Worm (Caenorhabditis elegans): ENCODE results near the gene C40A11.3.

C40A11.3 gene

ce11 chrII:2135604-2136003 is 5.3 kb upstream of the C40A11.3 start, which contains the start of gene hpo-7:
TSS of gene hpo-7 (minus strand) at chrII:2135704.
- no peak for TF ChIP-seq nhr-237 (tag; optimal IDR thresholded peaks at IDR 0.05)
- no peak for TF ChIP-seq elt-2 (tag; optimal IDR thresholded peaks at IDR 0.05)
- TF ChIP-seq unc-62 (GFP tag; optimal IDR thresholded peaks at IDR 0.05): no peak
- TF ChIP-seq ZK546.5 (tag; optimal IDR thresholded peaks at IDR 0.05): no peak
- no peak for TF ChIP-seq snpc-4 (tag; optimal IDR thresholded peaks at IDR 0.05)
- TF ChIP-seq aly-2 (tag; optimal IDR thresholded peaks at IDR 0.05): no peak
- TF ChIP-seq egl-27 (tag; optimal IDR thresholded peaks at IDR 0.05): no peak
- no peak for TF ChIP-seq egl-5 (tag; optimal IDR thresholded peaks at IDR 0.05)
- no peak for TF ChIP-seq tbx-2 (tag; optimal IDR thresholded peaks at IDR 0.05)
- no peak for TF ChIP-seq ceh-82 (tag; optimal IDR thresholded peaks at IDR 0.05)
- no peak for TF ChIP-seq hmg-11 (tag; optimal IDR thresholded peaks at IDR 0.05)

- TF ChIP-seq R02D3.7 (tag; optimal IDR thresholded peaks at IDR 0.05) (no peak), nhr-23 (tag; optimal IDR thresholded peaks at IDR 0.05) (no peak), fkh-10 (GFP tag; optimal IDR thresholded peaks at IDR 0.05) (no peak), ZK546.5 (tag; optimal IDR thresholded peaks at IDR 0.05) (no peak), lin-15B (tag; optimal IDR thresholded peaks at IDR 0.05) (no peak), egl-5 (tag; optimal IDR thresholded peaks at IDR 0.05) (no peak), nfya-1 (tag; optimal IDR thresholded peaks at IDR 0.05; ENCODE audit: insufficient read depth) (no peak), unc-62 (GFP tag; optimal IDR thresholded peaks at IDR 0.05) (no peak), nhr-25 (tag; optimal IDR thresholded peaks at IDR 0.05) (no peak), pha-4 (tag; optimal IDR thresholded peaks at IDR 0.05) (no peak), lsy-12 (tag; optimal IDR thresholded peaks at IDR 0.05) (no peak), nhr-43 (tag; optimal IDR thresholded peaks at IDR 0.05; ENCODE audit: poor library complexity, severe bottlenecking) (no peak), lin-39 (tag; optimal IDR thresholded peaks at IDR 0.05) (no peak)
These were observed 3.7 kb upstream of the C40A11.3 start, which contains the start of gene C40A11.4 for ce11 chrII:2137235-2137634. TSS of gene C40A11.4 (plus strand) at chrII:2137422.

- TF ChIP-seq zag-1 (tag; optimal IDR thresholded peaks at IDR 0.05) (no peak), eor-1 (tag; optimal IDR thresholded peaks at IDR 0.05) (no peak), ceh-16 (tag; optimal IDR thresholded peaks at IDR 0.05) (no peak), lin-39 (tag; optimal IDR thresholded peaks at IDR 0.05) (no peak)
These were observed 2.0 kb upstream of the C40A11.3 start for ce11 chrII:2138901-2139300.

ce11 chrII:2145566-2145965 is 4.6 kb downstream of the C40A11.3 start, which contains the start of gene C40A11.6:
TSS of gene C40A11.6 (minus strand) at chrII:2145666.
- TF ChIP-seq ceh-16 (tag; optimal IDR thresholded peaks at IDR 0.05): no peak
- TF ChIP-seq sea-2 (GFP tag; optimal IDR thresholded peaks at IDR 0.05): no peak
- TF ChIP-seq ztf-4 (tag; optimal IDR thresholded peaks at IDR 0.05): no peak

ce11 chrII:2146900-2147375 is 6.0 kb downstream of the C40A11.3 start, which contains the start of gene C40A11.2:
TSS of gene C40A11.2 (plus strand) at chrII:2146950.
- TF ChIP-seq nfya-1 (tag; optimal IDR thresholded peaks at IDR 0.05; ENCODE audit: insufficient read depth): no peak
- no peak for TF ChIP-seq daf-12 (tag; optimal IDR thresholded peaks at IDR 0.05)
- no peak for TF ChIP-seq skn-1 (tag; optimal IDR thresholded peaks at IDR 0.05)
- TF ChIP-seq eor-1 (tag; optimal IDR thresholded peaks at IDR 0.05): no peak
- TF ChIP-seq R02D3.7 (tag; optimal IDR thresholded peaks at IDR 0.05): no peak
- no peak for TF ChIP-seq mml-1 (tag; optimal IDR thresholded peaks at IDR 0.05)
- TF ChIP-seq egl-5 (tag; optimal IDR thresholded peaks at IDR 0.05): no peak
- TF ChIP-seq fos-1 (tag; optimal IDR thresholded peaks at IDR 0.05): no peak
- TF ChIP-seq nhr-25 (tag; optimal IDR thresholded peaks at IDR 0.05): no peak
- no peak for TF ChIP-seq hmg-11 (tag; optimal IDR thresholded peaks at IDR 0.05)
- no peak for TF ChIP-seq sea-2 (GFP tag; optimal IDR thresholded peaks at IDR 0.05)
- TF ChIP-seq pqm-1 (tag; optimal IDR thresholded peaks at IDR 0.05): no peak
- no peak for TF ChIP-seq aly-2 (tag; optimal IDR thresholded peaks at IDR 0.05)
- no peak for TF ChIP-seq lin-15B (tag; optimal IDR thresholded peaks at IDR 0.05)
- no peak for TF ChIP-seq tbx-2 (tag; optimal IDR thresholded peaks at IDR 0.05)
- TF ChIP-seq ZK546.5 (tag; optimal IDR thresholded peaks at IDR 0.05): no peak
- TF ChIP-seq nhr-11 (tag; optimal IDR thresholded peaks at IDR 0.05): no peak
- TF ChIP-seq ztf-11 (tag; optimal IDR thresholded peaks at IDR 0.05): no peak
